Fruit fly (Drosophila melanogaster) ovary, adult (tissue): Measurements from ENCODE around the gene Alh.

Experiments used
- CG17801 ChIP-seq: fragments of 200-800 bp; optimal IDR thresholded peaks from 2 replicates; lab custom pipeline; 2019; ENCODE audit warnings: missing biosample characterization, mild to moderate bottlenecking, missing genetic modification characterization, moderate library complexity; ENCODE audit not compliant: partially characterized antibody

Alh gene

DNA sequence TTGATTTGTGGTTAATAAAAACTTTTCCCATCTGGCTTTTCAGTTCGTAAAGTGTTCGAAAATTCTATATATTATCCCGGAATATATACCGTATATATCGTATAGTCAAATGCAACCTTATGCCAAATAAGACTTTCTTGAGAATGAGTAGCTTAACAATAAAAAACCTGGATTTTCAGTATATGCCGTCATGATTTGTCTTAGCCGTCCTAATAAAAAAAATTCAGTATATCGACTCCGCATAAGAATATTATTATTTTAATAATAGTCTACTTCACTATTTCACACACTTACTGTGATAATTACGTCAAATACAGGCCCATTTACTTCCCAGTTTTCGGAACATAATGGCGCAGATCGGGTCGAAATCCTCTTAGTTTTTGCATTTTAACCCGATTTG is 62.1 kb downstream of the Alh start, which contains the start of gene Mst84B:
Mst84B (plus strand) TSS at position 301 of the 400 bp plus-strand sequence.
- TF ChIP-seq CG17801 (GFP tag; lab: Kevin White, UChicago), result no peak

DNA sequence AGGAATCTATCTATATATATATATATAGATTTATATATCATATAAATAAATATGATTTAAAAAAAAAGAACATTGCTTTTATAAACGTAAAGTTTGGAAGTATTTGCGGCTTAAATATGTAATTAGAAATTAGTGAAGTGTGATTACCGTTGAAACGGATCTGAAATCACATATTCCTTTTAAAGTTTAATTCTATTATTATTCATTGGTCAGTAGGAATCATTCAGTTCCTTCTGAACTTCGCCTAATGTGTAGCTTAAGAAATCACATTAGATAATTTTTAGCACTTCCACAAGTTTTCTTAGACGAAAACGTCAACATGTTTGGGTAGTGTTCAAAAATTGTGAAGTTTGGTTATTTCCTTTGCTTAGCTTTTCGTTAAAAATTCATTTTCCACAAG is 63.5 kb downstream of the Alh start, which contains the start of gene djl:
djl (plus strand) TSS at position 301 of the 400 bp plus-strand sequence.
- no peak for TF ChIP-seq CG17801 (GFP tag; lab: Kevin White, UChicago)

DNA sequence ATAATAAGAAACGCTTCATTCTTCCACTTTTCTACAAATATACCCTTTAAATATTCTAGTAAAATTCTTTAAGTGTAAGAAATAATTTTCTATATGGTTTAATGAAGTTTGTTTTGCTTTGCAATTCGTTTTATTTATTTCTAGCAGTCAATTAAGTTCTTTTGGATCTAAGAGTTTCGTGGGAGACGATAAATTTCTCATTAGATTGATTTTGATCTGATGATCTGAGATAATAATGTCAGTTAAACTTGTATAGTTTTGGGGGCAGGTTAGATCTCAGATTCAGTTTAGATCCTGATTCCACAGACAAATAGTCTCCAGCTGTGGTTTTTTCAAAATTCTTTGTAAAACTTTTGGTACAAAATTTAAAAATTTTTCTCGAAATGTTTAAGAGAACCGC is 65.0 kb downstream of the Alh start, which contains the start of gene dj:
dj (plus strand) TSS at position 301 of the 400 bp plus-strand sequence.
- no peak for TF ChIP-seq CG17801 (GFP tag; lab: Kevin White, UChicago)

DNA sequence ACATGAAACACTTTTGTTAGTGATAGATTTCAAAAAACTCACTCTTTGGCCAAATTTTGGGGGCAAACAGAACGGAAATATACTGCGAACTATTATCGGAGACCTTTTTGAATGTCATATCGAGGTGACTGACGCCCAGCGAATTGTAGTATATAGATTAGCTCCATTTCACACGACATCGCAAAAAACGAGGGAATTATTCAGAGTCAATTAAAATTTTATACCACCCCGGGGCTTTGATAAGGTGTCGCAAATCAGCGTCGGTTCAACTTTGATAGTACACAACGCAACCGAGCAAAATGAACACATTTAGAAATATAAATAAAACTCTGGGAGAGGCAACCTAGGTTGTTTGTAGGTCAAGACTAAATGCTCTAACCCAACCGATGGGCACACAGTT is 66.0 kb downstream of the Alh start:
- TF ChIP-seq CG17801 (GFP tag; lab: Kevin White, UChicago), result no peak

DNA sequence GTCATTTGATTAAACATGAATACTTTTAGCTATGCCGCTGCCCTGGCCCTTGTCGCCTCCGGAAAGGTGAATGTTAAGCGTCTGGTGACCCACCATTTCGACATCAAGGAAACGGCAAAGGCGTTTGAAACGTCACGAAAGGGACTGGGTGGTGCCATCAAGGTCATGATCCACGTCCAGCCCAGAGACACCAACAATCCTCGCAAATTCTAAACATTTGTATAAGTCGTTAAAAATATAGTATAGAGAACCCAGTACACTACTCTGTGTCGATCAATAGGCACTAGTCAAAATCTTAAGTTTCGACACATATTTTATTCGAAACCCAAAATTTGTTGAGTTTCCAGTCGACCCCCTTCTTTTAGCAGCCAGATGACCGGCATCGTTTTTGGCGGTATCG is 69.7 kb downstream of the Alh start, which contains the start of gene CG1979:
CG1979 (plus strand) TSS at position 301 of the 400 bp plus-strand sequence.
- no peak for TF ChIP-seq CG17801 (GFP tag; lab: Kevin White, UChicago)

DNA sequence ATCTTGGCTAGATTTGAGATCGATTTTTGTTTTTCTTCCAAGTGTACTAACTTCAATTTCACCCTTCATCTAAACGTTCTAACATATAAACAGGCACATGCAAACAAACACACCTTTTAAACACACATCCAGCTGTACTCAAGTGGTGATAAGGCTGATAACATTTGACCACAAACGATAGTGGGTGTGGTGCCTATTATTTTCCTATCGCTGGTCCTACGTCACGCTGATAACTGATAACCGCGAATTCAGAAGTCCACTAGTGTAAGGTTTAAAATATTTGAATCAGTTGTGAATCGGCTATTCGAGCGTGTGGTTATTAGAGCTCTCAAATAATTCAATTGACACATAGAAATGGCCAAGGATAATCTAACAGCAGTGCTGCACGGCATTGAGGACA is 71.7 kb downstream of the Alh start, which contains the start of gene Sodh1:
Sodh1 (plus strand) TSS at position 94 of the 400 bp plus-strand sequence.
- TF ChIP-seq CG17801 (GFP tag; lab: Kevin White, UChicago), result no peak
